Worm (Caenorhabditis elegans): ENCODE results near the gene kin-26.

kin-26 gene

DNA sequence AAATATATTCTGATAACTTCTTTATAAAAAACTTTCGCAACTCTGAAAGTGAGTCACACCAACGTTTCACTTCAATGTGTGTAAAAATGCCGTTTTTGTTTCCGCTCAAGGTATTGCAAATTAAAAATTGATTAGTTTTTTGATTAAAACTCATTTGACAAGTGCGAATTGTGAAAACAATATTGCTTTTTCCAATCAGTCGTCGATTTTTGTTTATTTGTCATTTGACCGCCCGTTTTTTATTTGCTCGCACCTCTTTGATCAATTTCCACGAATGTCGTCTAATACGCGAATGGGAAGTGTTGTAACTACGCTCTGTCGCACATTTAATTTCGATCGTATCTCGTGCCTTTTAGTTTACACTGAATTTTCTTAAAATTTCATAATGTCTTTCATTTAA is 47.5 kb downstream of the kin-26 start, which contains the start of gene mvb-12:
TSS of gene mvb-12 (plus strand) at position 375 of the 400 bp plus-strand sequence.
- TF ChIP-seq isw-1 (GFP tag; IDR thresholded peaks at IDR 0.05) (no peak), nhr-47 (tag; optimal IDR thresholded peaks at IDR 0.05) (no peak), irx-1 (tag; optimal IDR thresholded peaks at IDR 0.05) (no peak), tbx-2 (tag; optimal IDR thresholded peaks at IDR 0.05) (no peak), dpl-1 (GFP tag; optimal IDR thresholded peaks at IDR 0.05) (peak in 2 of 3 experiments; percentile 15 to 43), lin-13 (GFP tag; optimal IDR thresholded peaks at IDR 0.05) (no peak), sptf-1 (tag; optimal IDR thresholded peaks at IDR 0.05) (no peak), sox-4 (tag; optimal IDR thresholded peaks at IDR 0.05) (no peak), lin-15B (tag; optimal IDR thresholded peaks at IDR 0.05) (peak; percentile 5), pqm-1 (tag; optimal IDR thresholded peaks at IDR 0.05) (no peak), nhr-12 (tag; optimal IDR thresholded peaks at IDR 0.05) (no peak), nhr-77 (tag; optimal IDR thresholded peaks at IDR 0.05) (peak; percentile 4), lsy-2 (tag; optimal IDR thresholded peaks at IDR 0.05) (peak in 1 of 2 experiments; percentile 46), F16B12.6 (tag; optimal IDR thresholded peaks at IDR 0.05) (no peak), sup-37 (GFP tag; optimal IDR thresholded peaks at IDR 0.05) (no peak), unc-130 (tag; optimal IDR thresholded peaks at IDR 0.05) (no peak), C16A3.4 (tag; optimal IDR thresholded peaks at IDR 0.05) (peak; percentile 2), ces-1 (GFP tag; optimal IDR thresholded peaks at IDR 0.05) (no peak), lir-3 (tag; optimal IDR thresholded peaks at IDR 0.05; ENCODE audit: poor library complexity) (no peak), dsc-1 (tag; optimal IDR thresholded peaks at IDR 0.05) (no peak), elt-2 (tag; optimal IDR thresholded peaks at IDR 0.05) (no peak), swsn-7 (tag; optimal IDR thresholded peaks at IDR 0.05) (peak; percentile 13), fos-1 (tag; optimal IDR thresholded peaks at IDR 0.05) (no peak), xbp-1 (tag; optimal IDR thresholded peaks at IDR 0.05) (peak; percentile 9), mab-9 (GFP tag; IDR thresholded peaks at IDR 0.05) (no peak), mef-2 (tag; optimal IDR thresholded peaks at IDR 0.05) (no peak), nhr-28 (tag; optimal IDR thresholded peaks at IDR 0.05) (no peak), unc-62 (GFP tag; optimal IDR thresholded peaks at IDR 0.05) (no peak), nhr-76 (tag; optimal IDR thresholded peaks at IDR 0.05) (no peak), zag-1 (tag; optimal IDR thresholded peaks at IDR 0.05) (no peak), lin-14 (GFP tag; optimal IDR thresholded peaks at IDR 0.05) (peak; percentile 77), zip-4 (GFP tag; optimal IDR thresholded peaks at IDR 0.05) (no peak), ztf-11 (tag; optimal IDR thresholded peaks at IDR 0.05) (no peak), ceh-63 (GFP tag; optimal IDR thresholded peaks at IDR 0.05) (no peak), hpl-2 (GFP tag; optimal IDR thresholded peaks at IDR 0.05) (no peak), pax-3 (tag; optimal IDR thresholded peaks at IDR 0.05) (no peak), ama-1 (optimal IDR thresholded peaks at IDR 0.05) (no peak), blmp-1 (tag; optimal IDR thresholded peaks at IDR 0.05) (peak; percentile 5), mdl-1 (tag; optimal IDR thresholded peaks at IDR 0.05) (peak in 1 of 2 experiments; percentile 13), tlp-1 (tag; optimal IDR thresholded peaks at IDR 0.05) (no peak), nhr-19 (GFP tag; conservative IDR thresholded peaks at IDR 0.05) (no peak), aly-2 (tag; optimal IDR thresholded peaks at IDR 0.05) (no peak), efl-1 (optimal IDR thresholded peaks at IDR 0.05) (peak; percentile 2 to 5), efl-1 (GFP tag; optimal IDR thresholded peaks at IDR 0.05 in 1 of 2) (peak; percentile 31 to 75), nhr-71 (tag; optimal IDR thresholded peaks at IDR 0.05) (peak; percentile 34), ceh-82 (tag; optimal IDR thresholded peaks at IDR 0.05) (no peak), ets-5 (GFP tag; IDR thresholded peaks at IDR 0.05) (no peak), nhr-84 (tag; optimal IDR thresholded peaks at IDR 0.05) (no peak), nhr-85 (tag) (no peak), efl-3 (GFP tag; optimal IDR thresholded peaks at IDR 0.05) (no peak), fkh-4 (tag; optimal IDR thresholded peaks at IDR 0.05; ENCODE audit: borderline replicate concordance) (no peak), vab-15 (tag; optimal IDR thresholded peaks at IDR 0.05) (no peak), fkh-8 (tag; optimal IDR thresholded peaks at IDR 0.05) (peak; percentile 60), ztf-4 (tag; optimal IDR thresholded peaks at IDR 0.05) (no peak), C04F5.9 (tag; optimal IDR thresholded peaks at IDR 0.05) (no peak), unc-30 (tag; optimal IDR thresholded peaks at IDR 0.05) (no peak)

Measured in whole organism, L1 larva.